Worm (Caenorhabditis elegans) whole organism, young adult: Measurements from ENCODE around the gene cdk-12.

Source experiments
- ceh-40 ChIP-seq: fragments of 200-800 bp; sonication (Bioruptor generic); IDR thresholded peaks from 2 replicates; pipeline ENCODE4 v1.3.6; 2022; ENCODE audit warnings: missing genetic modification characterization, missing compliant biosample characterization
- let-526 ChIP-seq: fragments of 200-800 bp; sonication (Bioruptor generic); IDR thresholded peaks from 2 replicates; pipeline ENCODE4 v1.3.6; 2022; ENCODE audit warnings: missing genetic modification reagents, missing genetic modification characterization, missing compliant biosample characterization
- pbrm-1 ChIP-seq: fragments of 200-800 bp; sonication (Bioruptor generic); IDR thresholded peaks from 2 replicates; pipeline ENCODE4 v1.3.6; 2022; ENCODE audit warnings: missing genetic modification reagents, missing genetic modification characterization, missing compliant biosample characterization
- sea-2 ChIP-seq: fragments of 200-800 bp; sonication (Bioruptor generic); IDR thresholded peaks from 2 replicates; pipeline ENCODE4 v1.3.6; 2022; ENCODE audit warnings: missing genetic modification characterization, missing compliant biosample characterization
- snpc-4 ChIP-seq, 5 experiments: fragments of 150-350 bp in 1 of 5; sonication (generic microtip) in 4 of 5; optimal IDR thresholded peaks; 2 replicates each; lab custom pipeline; 2014 to 2018; ENCODE audit warnings: missing genetic modification characterization in 5 of 5, missing biosample characterization in 3 of 5, antibody characterized with exemption in 2 of 5, mild to moderate bottlenecking in 2 of 5, missing compliant biosample characterization in 2 of 5, missing genotype in 2 of 5, moderate library complexity in 2 of 5, missing genetic modification reagents in 1 of 5
- unc-130 ChIP-seq: sonication (generic microtip); optimal IDR thresholded peaks from 2 replicates; lab custom pipeline; 2016; ENCODE audit warnings: missing genetic modification reagents, missing genetic modification characterization, missing compliant biosample characterization
- ztf-22 ChIP-seq: fragments of 200-800 bp; sonication (Bioruptor generic); optimal IDR thresholded peaks from 2 replicates; lab custom pipeline; 2018; ENCODE audit warnings: mild to moderate bottlenecking, missing genetic modification characterization, moderate library complexity, missing compliant biosample characterization

ce11 chrIII:4362332-4362731 lies 29.5 kb downstream of the cdk-12 start:
- TF ChIP-seq ceh-40 (no peak), let-526 (GFP tag; lab: Robert Waterston, UW) (no peak), sea-2 (GFP tag; lab: Robert Waterston, UW) (no peak), pbrm-1 (GFP tag; lab: Robert Waterston, UW) (no peak), unc-130 (GFP tag; lab: Kevin White, UChicago) (peak; percentile 8), snpc-4 (GFP tag; optimal IDR thresholded peaks at IDR 0.05; lab: Kevin White, UChicago) (no peak), snpc-4 (tag; optimal IDR thresholded peaks at IDR 0.05; lab: Kevin White, UChicago) (peak in 2 of 4 experiments; percentile 18 to 60), ztf-22 (no peak)
